Fruit fly (Drosophila melanogaster): Measurements from ENCODE around the gene aay.

aay gene

dm6 chr3L:9410754-9411423, 12.2 kb upstream of the aay start, which contains the start of the genes CG4022 and Cpsf5 (continued):
- TF ChIP-seq dan (GFP tag; IDR thresholded peaks at IDR 0.05) (no peak), tll (GFP tag; optimal IDR thresholded peaks at IDR 0.05) (no peak), CG15269 (tag; optimal IDR thresholded peaks at IDR 0.05) (peak; percentile 88), CG9797 (GFP tag; optimal IDR thresholded peaks at IDR 0.05) (peak; percentile 89), tio (GFP tag; optimal IDR thresholded peaks at IDR 0.05) (no peak), CG4820 (GFP tag; optimal IDR thresholded peaks at IDR 0.05) (peak; percentile 61), cato (GFP tag; optimal IDR thresholded peaks at IDR 0.05; ENCODE audit: borderline replicate concordance) (peak; percentile 54), ase (GFP tag; IDR thresholded peaks at IDR 0.05) (peak; percentile 73; the same call in 2 of the 3 replicates), CG4617 (GFP tag; optimal IDR thresholded peaks at IDR 0.05; ENCODE audit: borderline replicate concordance) (peak; percentile 85), Asciz (GFP tag; optimal IDR thresholded peaks at IDR 0.05) (peak; percentile 52), pum (GFP tag; optimal IDR thresholded peaks at IDR 0.05) (peak; percentile 61), Deaf1 (tag; optimal IDR thresholded peaks at IDR 0.05) (peak; percentile 60), CG16813 (GFP tag; IDR thresholded peaks at IDR 0.05; ENCODE audit: partially characterized antibody) (peak; percentile 48; the same call in 1 of the 3 replicates), CG9215 (GFP tag; IDR thresholded peaks at IDR 0.05) (peak; percentile 82), CG17802 (tag; optimal IDR thresholded peaks at IDR 0.05) (peak; percentile 42), row (GFP tag; IDR thresholded peaks at IDR 0.05) (peak; percentile 95), Eip74EF (GFP tag; optimal IDR thresholded peaks at IDR 0.05) (peak in 1 of 2 experiments; percentile 36), ham (GFP tag; IDR thresholded peaks at IDR 0.05) (peak; percentile 52; the same call in 1 of the 2 replicates), CG8359 (GFP tag; optimal IDR thresholded peaks at IDR 0.05; ENCODE audit: borderline replicate concordance) (no peak), Sox100B (GFP tag; optimal IDR thresholded peaks at IDR 0.05) (peak; percentile 71), psq (GFP tag; optimal IDR thresholded peaks at IDR 0.05) (no peak), Hmx (GFP tag; optimal IDR thresholded peaks at IDR 0.05) (peak; percentile 44), Oli (tag; optimal IDR thresholded peaks at IDR 0.05) (peak; percentile 69), CG7357 (GFP tag; IDR thresholded peaks at IDR 0.05) (0 out of 3 replicates have a peak, but pooled peaks have one; percentile 55), Usf (GFP tag; optimal IDR thresholded peaks at IDR 0.05) (peak; percentile 32), CG8281 (tag; optimal IDR thresholded peaks at IDR 0.05) (peak; percentile 36), B-H2 (GFP tag; optimal IDR thresholded peaks at IDR 0.05) (peak; percentile 89), CG14965 (GFP tag; optimal IDR thresholded peaks at IDR 0.05; ENCODE audit: borderline replicate concordance) (no peak), CG8944 (GFP tag; optimal IDR thresholded peaks at IDR 0.05) (peak; percentile 3), CG7745 (tag; optimal IDR thresholded peaks at IDR 0.05) (peak; percentile 99), CG17361 (GFP tag; IDR thresholded peaks at IDR 0.05) (peak; percentile 82), CG31365 (tag; optimal IDR thresholded peaks at IDR 0.05) (peak; percentile 13), abd-A (tag; optimal IDR thresholded peaks at IDR 0.05) (peak; percentile 97), usp (GFP tag; optimal IDR thresholded peaks at IDR 0.05) (no peak), CG6689 (GFP tag; IDR thresholded peaks at IDR 0.05) (peak; percentile 79), emc (GFP tag; optimal IDR thresholded peaks at IDR 0.05) (peak; percentile 27), CG11696 (GFP tag; IDR thresholded peaks at IDR 0.05) (peak; percentile 61), vnd (GFP tag; IDR thresholded peaks at IDR 0.05; ENCODE audit: partially characterized antibody) (no peak), CG4854 (GFP tag; optimal IDR thresholded peaks at IDR 0.05) (peak; percentile 62), NK7.1 (GFP tag; optimal IDR thresholded peaks at IDR 0.05) (no peak), CG3407 (GFP tag; optimal IDR thresholded peaks at IDR 0.05) (peak; percentile 68), Meics (GFP tag; optimal IDR thresholded peaks at IDR 0.05) (peak; percentile 78), trh (GFP tag; optimal IDR thresholded peaks at IDR 0.05) (peak; percentile 65), CG2129 (GFP tag; IDR thresholded peaks at IDR 0.05; ENCODE audit: partially characterized antibody) (no peak), CG16815 (GFP tag; optimal IDR thresholded peaks at IDR 0.05) (peak; percentile 70), CG6791 (GFP tag; IDR thresholded peaks at IDR 0.05; ENCODE audit: partially characterized antibody) (no peak), Ssrp (tag; optimal IDR thresholded peaks at IDR 0.05) (peak; percentile 84), BtbVII (GFP tag; optimal IDR thresholded peaks at IDR 0.05) (peak; percentile 47)

Measured in whole organism, embryonic.